Worm (Caenorhabditis elegans) whole organism, L4 larva: ENCODE measurements around the gene rsf-1.

Source experiments
- ama-1 ChIP-seq: fragments of 150-350 bp; optimal IDR thresholded peaks from 2 replicates; lab custom pipeline; 2014; ENCODE audit warnings: inconsistent platforms, mixed read lengths
- duxl-1 ChIP-seq: sonication (generic microtip); optimal IDR thresholded peaks from 2 replicates; lab custom pipeline; 2016; ENCODE audit warnings: mild to moderate bottlenecking, missing genetic modification characterization, moderate library complexity, missing compliant biosample characterization; ENCODE audit not compliant: poor library complexity
- mep-1 ChIP-seq: fragments of 150-350 bp; sonication (generic microtip); optimal IDR thresholded peaks from 3 replicates; lab custom pipeline; 2014; ENCODE audit warnings: missing biosample characterization, missing genetic modification characterization
- nhr-11 ChIP-seq: fragments of 150-350 bp; optimal IDR thresholded peaks from 2 replicates; lab custom pipeline; 2014; ENCODE audit warnings: missing biosample characterization, missing genetic modification characterization
- nhr-111 ChIP-seq: fragments of 200-800 bp; sonication (Bioruptor generic); optimal IDR thresholded peaks from 2 replicates; lab custom pipeline; 2018; ENCODE audit warnings: mild to moderate bottlenecking, missing genetic modification characterization, missing compliant biosample characterization
- nhr-77 ChIP-seq: fragments of 150-350 bp; optimal IDR thresholded peaks from 2 replicates; lab custom pipeline; 2014; ENCODE audit warnings: missing biosample characterization, missing genetic modification characterization
- saeg-2 ChIP-seq: fragments of 200-800 bp; sonication (Bioruptor generic); IDR thresholded peaks from 2 replicates; pipeline ENCODE4 v1.3.6; 2022; ENCODE audit warnings: missing genetic modification reagents, missing genetic modification characterization, missing compliant biosample characterization

DNA sequence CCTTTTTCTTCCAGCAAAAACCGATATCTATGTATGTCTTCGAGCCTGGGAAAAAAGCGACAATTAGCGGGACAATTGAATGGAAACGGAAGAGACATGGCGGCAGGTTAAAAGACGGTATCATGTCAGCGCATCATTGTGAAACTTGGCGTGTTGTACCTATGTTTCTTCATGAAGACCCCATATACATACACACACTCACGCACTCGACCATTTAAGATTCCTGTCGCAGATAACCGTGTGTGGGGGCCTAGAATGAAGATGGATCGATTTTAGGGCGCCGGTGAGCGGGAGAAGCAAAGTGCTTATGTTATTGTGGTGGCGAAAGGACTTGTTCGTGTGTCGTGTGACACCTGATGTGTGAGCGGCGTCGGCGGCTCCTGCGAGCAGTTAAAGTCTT is 29.3 kb upstream of the rsf-1 start:
- TF ChIP-seq nhr-77 (tag; lab: Kevin White, UChicago): no peak
- no peak for TF ChIP-seq saeg-2 (GFP tag; lab: Robert Waterston, UW)
- no peak for TF ChIP-seq ama-1 (lab: Kevin White, UChicago)
- no peak for TF ChIP-seq duxl-1
- no peak for TF ChIP-seq nhr-11 (tag; lab: Kevin White, UChicago)
- TF ChIP-seq mep-1 (tag; lab: Kevin White, UChicago): no peak
- TF ChIP-seq nhr-111 (GFP tag; lab: Kevin White, UChicago): no peak
